Fruit fly (Drosophila melanogaster) whole organism, embryonic: ENCODE results near the gene ph-d.
A peak's percentile ranks its signal among the peaks of the same experiment; 100 is the strongest.

Source experiments
- Adf1 ChIP-seq: fragments of 200-800 bp; sonication (Bioruptor generic); IDR thresholded peaks from 2 replicates; pipeline ENCODE4 v1.3.6; 2022; ENCODE audit warnings: missing biosample characterization, missing genetic modification characterization
- CG10321 ChIP-seq: fragments of 200-800 bp; sonication (Bioruptor generic); IDR thresholded peaks from 2 replicates; pipeline ENCODE4 v1.3.6; 2022; ENCODE audit warnings: missing biosample characterization, missing genetic modification characterization
- CG11504 ChIP-seq: fragments of 200-800 bp; sonication (Bioruptor generic); optimal IDR thresholded peaks from 3 replicates; lab custom pipeline; 2019; ENCODE audit warnings: missing biosample characterization, mild to moderate bottlenecking, missing genetic modification characterization, moderate library complexity
- CG12071 ChIP-seq: fragments of 200-800 bp; sonication (Bioruptor generic); optimal IDR thresholded peaks from 3 replicates; lab custom pipeline; 2018; ENCODE audit warnings: missing biosample characterization, mild to moderate bottlenecking, missing genetic modification characterization
- CG15269 ChIP-seq: fragments of 200-800 bp; sonication (Bioruptor generic); optimal IDR thresholded peaks from 2 replicates; lab custom pipeline; 2018; ENCODE audit warnings: missing biosample characterization, mild to moderate bottlenecking, missing genetic modification characterization, moderate library complexity
- CG1529 ChIP-seq: fragments of 200-800 bp; sonication (Bioruptor generic); optimal IDR thresholded peaks from 3 replicates; lab custom pipeline; 2018; ENCODE audit warnings: missing biosample characterization, missing genetic modification characterization
- CG17829 ChIP-seq: fragments of 200-800 bp; optimal IDR thresholded peaks from 2 replicates; lab custom pipeline; 2019; ENCODE audit warnings: missing biosample characterization, mild to moderate bottlenecking, missing genetic modification characterization, moderate library complexity
- CG18262 ChIP-seq: fragments of 200-800 bp; optimal IDR thresholded peaks from 3 replicates; lab custom pipeline; 2019; ENCODE audit warnings: missing biosample characterization, mild to moderate bottlenecking, missing genetic modification characterization, moderate library complexity
- CG18619 ChIP-seq: fragments of 200-800 bp; sonication (Bioruptor generic); optimal IDR thresholded peaks from 3 replicates; lab custom pipeline; 2017; ENCODE audit warnings: missing biosample characterization, mild to moderate bottlenecking, missing genetic modification characterization
- CG2120 ChIP-seq: fragments of 200-800 bp; sonication (Bioruptor generic); optimal IDR thresholded peaks from 3 replicates; lab custom pipeline; 2016; ENCODE audit warnings: missing biosample characterization, missing genetic modification characterization
- CG2199 ChIP-seq: fragments of 200-800 bp; sonication (Bioruptor generic); IDR thresholded peaks from 3 replicates; pipeline ENCODE4 v1.3.6; 2022; ENCODE audit warnings: missing biosample characterization, missing genetic modification characterization
- CG2712 ChIP-seq: fragments of 200-800 bp; optimal IDR thresholded peaks from 3 replicates; lab custom pipeline; 2019; ENCODE audit warnings: missing biosample characterization, mild to moderate bottlenecking, missing genetic modification characterization, moderate library complexity
- CG31388 ChIP-seq: fragments of 200-800 bp; sonication (Bioruptor generic); optimal IDR thresholded peaks from 2 replicates; lab custom pipeline; 2016; ENCODE audit warnings: missing biosample characterization, missing genetic modification characterization
- CG31441 ChIP-seq: fragments of 200-800 bp; sonication (Bioruptor generic); IDR thresholded peaks from 2 replicates; pipeline ENCODE4 v1.3.6; 2022; ENCODE audit warnings: missing biosample characterization, missing genetic modification characterization
- CG3163 ChIP-seq: fragments of 200-800 bp; sonication (Bioruptor generic); optimal IDR thresholded peaks from 3 replicates; lab custom pipeline; 2016; ENCODE audit warnings: missing biosample characterization, missing genetic modification characterization
- CG3407 ChIP-seq: fragments of 200-800 bp; sonication (Bioruptor generic); optimal IDR thresholded peaks from 2 replicates; lab custom pipeline; 2018; ENCODE audit warnings: missing biosample characterization, mild to moderate bottlenecking, missing genetic modification characterization
- CG4617 ChIP-seq: fragments of 200-800 bp; sonication (Bioruptor generic); optimal IDR thresholded peaks from 3 replicates; lab custom pipeline; 2016; ENCODE audit warnings: missing biosample characterization, missing genetic modification characterization, borderline replicate concordance
- CG4730 ChIP-seq: fragments of 200-800 bp; sonication (Bioruptor generic); IDR thresholded peaks from 2 replicates; pipeline ENCODE4 v1.3.6; 2022; ENCODE audit warnings: missing biosample characterization, missing genetic modification characterization
- CG6854 ChIP-seq: fragments of 200-800 bp; sonication (Bioruptor generic); optimal IDR thresholded peaks from 3 replicates; lab custom pipeline; 2017; ENCODE audit warnings: missing biosample characterization, mild to moderate bottlenecking, missing genetic modification characterization
- CG8478 ChIP-seq: fragments of >200 bp; optimal IDR thresholded peaks from 2 replicates; lab custom pipeline; 2018
- CTCF ChIP-seq: fragments of 200-800 bp; sonication (Bioruptor generic); optimal IDR thresholded peaks from 2 replicates; lab custom pipeline; 2017; ENCODE audit warnings: missing biosample characterization, mild to moderate bottlenecking, missing genetic modification characterization, moderate library complexity
- D19A ChIP-seq: fragments of 200-800 bp; optimal IDR thresholded peaks from 3 replicates; lab custom pipeline; 2019; ENCODE audit warnings: missing biosample characterization, mild to moderate bottlenecking, missing genetic modification characterization, moderate library complexity
- Doc3 ChIP-seq: fragments of 200-800 bp; sonication (Bioruptor generic); IDR thresholded peaks from 3 replicates; pipeline ENCODE4 v1.3.6; 2022; ENCODE audit warnings: missing biosample characterization, missing genetic modification characterization; ENCODE audit not compliant: partially characterized antibody
- Dp ChIP-seq: fragments of 200-800 bp; sonication (Bioruptor generic); optimal IDR thresholded peaks from 2 replicates; lab custom pipeline; 2018; ENCODE audit warnings: missing biosample characterization, mild to moderate bottlenecking, missing genetic modification characterization, moderate library complexity
- Dref ChIP-seq: fragments of 200-800 bp; sonication (Bioruptor generic); IDR thresholded peaks from 2 replicates; pipeline ENCODE4 v1.3.6; 2022; ENCODE audit warnings: missing biosample characterization, missing genetic modification characterization
- Elba2 ChIP-seq: fragments of 200-800 bp; sonication (Bioruptor generic); optimal IDR thresholded peaks from 3 replicates; lab custom pipeline; 2016; ENCODE audit warnings: missing biosample characterization, missing genetic modification characterization
- HLHmδ ChIP-seq: fragments of 200-800 bp; sonication (Bioruptor generic); optimal IDR thresholded peaks from 2 replicates; lab custom pipeline; 2018; ENCODE audit warnings: missing biosample characterization, mild to moderate bottlenecking, missing genetic modification characterization, moderate library complexity
- Lim3 ChIP-seq: fragments of 200-800 bp; sonication (Bioruptor generic); IDR thresholded peaks from 2 replicates; pipeline ENCODE4 v1.3.6; 2022; ENCODE audit warnings: missing biosample characterization, missing genetic modification characterization
- MESR4 ChIP-seq: fragments of 200-800 bp; sonication (Bioruptor generic); optimal IDR thresholded peaks from 2 replicates; lab custom pipeline; 2018; ENCODE audit warnings: missing biosample characterization, mild to moderate bottlenecking, missing genetic modification characterization, moderate library complexity
- Max ChIP-seq: fragments of 200-800 bp; sonication (Bioruptor generic); optimal IDR thresholded peaks from 2 replicates; lab custom pipeline; 2016; ENCODE audit warnings: missing biosample characterization, mild to moderate bottlenecking, missing genetic modification characterization
- Pdp1 ChIP-seq, 2 experiments: fragments of 200-800 bp; sonication (Bioruptor generic); optimal IDR thresholded peaks; 3 replicates each; lab custom pipeline; 2016; ENCODE audit warnings: missing biosample characterization in 2 of 2, missing genetic modification characterization in 2 of 2, mild to moderate bottlenecking in 1 of 2, moderate library complexity in 1 of 2
- Six4 ChIP-seq: fragments of 200-800 bp; sonication (Bioruptor generic); optimal IDR thresholded peaks from 2 replicates; lab custom pipeline; 2016; ENCODE audit warnings: missing biosample characterization, missing genetic modification characterization
- Xrp1 ChIP-seq: fragments of 200-800 bp; sonication (Bioruptor generic); IDR thresholded peaks from 2 replicates; pipeline ENCODE4 v1.3.6; 2022; ENCODE audit warnings: missing biosample characterization, missing genetic modification characterization
- YL-1 ChIP-seq: fragments of 200-800 bp; sonication (Bioruptor generic); optimal IDR thresholded peaks from 3 replicates; lab custom pipeline; 2017; ENCODE audit warnings: missing biosample characterization, mild to moderate bottlenecking, missing genetic modification characterization
- amos ChIP-seq: fragments of 200-800 bp; sonication (Bioruptor generic); IDR thresholded peaks from 2 replicates; pipeline ENCODE4 v1.3.6; 2022; ENCODE audit warnings: missing biosample characterization, missing genetic modification characterization; ENCODE audit not compliant: partially characterized antibody
- bsh ChIP-seq, 2 experiments: fragments of 200-800 bp; sonication (Bioruptor generic); optimal IDR thresholded peaks; 2 replicates each; lab custom pipeline; 2017 to 2018; ENCODE audit warnings: mild to moderate bottlenecking in 2 of 2, missing biosample characterization in 2 of 2, missing genetic modification characterization in 2 of 2, moderate library complexity in 1 of 2
- cg ChIP-seq: fragments of 200-800 bp; sonication (Bioruptor generic); optimal IDR thresholded peaks from 3 replicates; lab custom pipeline; 2019; ENCODE audit warnings: missing biosample characterization, mild to moderate bottlenecking, missing genetic modification characterization, moderate library complexity
- chinmo ChIP-seq: fragments of 200-800 bp; sonication (Bioruptor generic); IDR thresholded peaks from 4 replicates; pipeline ENCODE4 v1.3.6; 2022; ENCODE audit warnings: missing biosample characterization, missing genetic modification characterization; ENCODE audit not compliant: partially characterized antibody
- ci ChIP-seq: fragments of 200-800 bp; sonication (Bioruptor generic); IDR thresholded peaks from 3 replicates; pipeline ENCODE4 v1.3.6; 2022; ENCODE audit warnings: missing biosample characterization, missing genetic modification characterization
- corto ChIP-seq: fragments of 200-800 bp; sonication (Bioruptor generic); optimal IDR thresholded peaks from 2 replicates; lab custom pipeline; 2016; ENCODE audit warnings: missing biosample characterization, mild to moderate bottlenecking, missing genetic modification characterization, moderate library complexity
- gfzf ChIP-seq: fragments of 200-800 bp; sonication (Bioruptor generic); optimal IDR thresholded peaks from 2 replicates; lab custom pipeline; 2016; ENCODE audit warnings: missing biosample characterization, mild to moderate bottlenecking, missing genetic modification characterization, moderate library complexity
- hkb ChIP-seq, 2 experiments: fragments of 200-800 bp in 1 of 2; fragments of >200 bp in 1 of 2; sonication (Bioruptor generic) in 1 of 2; IDR thresholded peaks in 1 of 2; optimal IDR thresholded peaks in 1 of 2; 2 replicates each; pipeline versions ENCODE4 v1.3.6 to Lab custom; 2017 to 2022; ENCODE audit warnings: missing biosample characterization in 1 of 2, missing genetic modification characterization in 1 of 2
- nmo ChIP-seq: fragments of 200-800 bp; sonication (Bioruptor generic); optimal IDR thresholded peaks from 2 replicates; lab custom pipeline; 2018; ENCODE audit warnings: missing biosample characterization, mild to moderate bottlenecking, missing genetic modification characterization, moderate library complexity
- pzg ChIP-seq: fragments of 200-800 bp; sonication (Bioruptor generic); optimal IDR thresholded peaks from 3 replicates; lab custom pipeline; 2018; ENCODE audit warnings: missing biosample characterization, mild to moderate bottlenecking, missing genetic modification characterization, moderate library complexity
- sd ChIP-seq: fragments of 200-800 bp; sonication (Bioruptor generic); optimal IDR thresholded peaks from 3 replicates; lab custom pipeline; 2018; ENCODE audit warnings: missing biosample characterization, mild to moderate bottlenecking, missing genetic modification characterization, moderate library complexity
- slbo ChIP-seq: fragments of 200-800 bp; sonication (Bioruptor generic); IDR thresholded peaks from 2 replicates; pipeline ENCODE4 v1.3.6; 2022; ENCODE audit warnings: missing biosample characterization, missing genetic modification characterization
- sqz ChIP-seq: fragments of 200-800 bp; sonication (Bioruptor generic); optimal IDR thresholded peaks from 3 replicates; lab custom pipeline; 2018; ENCODE audit warnings: missing biosample characterization, mild to moderate bottlenecking, missing genetic modification characterization
- ssp ChIP-seq: fragments of 200-800 bp; sonication (Bioruptor generic); IDR thresholded peaks from 2 replicates; pipeline ENCODE4 v1.3.6; 2022; ENCODE audit warnings: missing biosample characterization, missing genetic modification characterization
- wek ChIP-seq: fragments of 200-800 bp; sonication (Bioruptor generic); optimal IDR thresholded peaks from 3 replicates; lab custom pipeline; 2018; ENCODE audit warnings: missing biosample characterization, mild to moderate bottlenecking, missing genetic modification characterization, moderate library complexity

Gene ph-d

dm6 chrX:2157929-2158610 lies 35.0 kb upstream of the ph-d start (continued):
- TF ChIP-seq chinmo (GFP tag; lab: Robert Waterston, UW) (peak; percentile 48; the same call in 1 of the 4 replicates), Six4 (GFP tag; lab: Kevin White, UChicago) (no peak), CG10321 (GFP tag; lab: Robert Waterston, UW) (peak; percentile 93), CG31441 (no peak), sqz (GFP tag; lab: Kevin White, UChicago) (peak; percentile 29), CG11504 (tag; lab: Kevin White, UChicago) (no peak), CTCF (GFP tag; lab: Kevin White, UChicago) (no peak), CG31388 (GFP tag; lab: Kevin White, UChicago) (no peak), YL-1 (GFP tag; lab: Kevin White, UChicago) (peak; percentile 23), CG8478 (lab: Kevin White, UChicago) (peak; percentile 97), Elba2 (GFP tag; lab: Kevin White, UChicago) (peak; percentile 50), MESR4 (no peak), Dref (GFP tag; lab: Robert Waterston, UW) (no peak), Lim3 (GFP tag; lab: Robert Waterston, UW) (no peak), cg (peak; percentile 96), D19A (tag; lab: Kevin White, UChicago) (no peak), gfzf (GFP tag; lab: Kevin White, UChicago) (no peak), Adf1 (GFP tag; lab: Robert Waterston, UW) (peak; percentile 24; the same call in 1 of the 2 replicates), CG2120 (GFP tag; lab: Kevin White, UChicago) (no peak), CG18619 (GFP tag; lab: Kevin White, UChicago) (no peak), sd (tag; lab: Kevin White, UChicago) (peak; percentile 77), CG6854 (no peak), corto (GFP tag; lab: Kevin White, UChicago) (no peak), hkb (optimal IDR thresholded peaks at IDR 0.05; lab: Kevin White, UChicago) (peak; percentile 50), hkb (GFP tag; IDR thresholded peaks at IDR 0.05; lab: Robert Waterston, UW) (no peak), CG3407 (GFP tag; lab: Kevin White, UChicago) (no peak), CG4617 (GFP tag; lab: Kevin White, UChicago) (peak; percentile 42)
- TF ChIP-seq, all 482 proteins: peak for 19

dm6 chrX:2155868-2156267 lies 32.8 kb upstream of the ph-d start:
- TF ChIP-seq CG12071 (GFP tag; lab: Kevin White, UChicago) (no peak), ci (GFP tag; lab: Robert Waterston, UW) (peak; percentile 62), Pdp1 (GFP tag; optimal IDR thresholded peaks at IDR 0.05; lab: Kevin White, UChicago) (peak in 1 of 2 experiments; percentile 85), CG18262 (peak; percentile 3), ssp (GFP tag; lab: Robert Waterston, UW) (no peak), bsh (GFP tag; optimal IDR thresholded peaks at IDR 0.05; lab: Kevin White, UChicago) (peak in 1 of 2 experiments; percentile 7), Doc3 (no peak), CG3163 (GFP tag; lab: Kevin White, UChicago) (peak; percentile 46), Xrp1 (GFP tag; lab: Robert Waterston, UW) (0 out of 2 replicates have a peak, but pooled peaks have one; percentile 8), slbo (peak; percentile 41), CG1529 (GFP tag; lab: Kevin White, UChicago) (no peak), nmo (GFP tag; lab: Kevin White, UChicago) (peak; percentile 20), CG17829 (tag; lab: Kevin White, UChicago) (peak; percentile 32), Adf1 (GFP tag; lab: Robert Waterston, UW) (peak; percentile 60; the same call in 1 of the 2 replicates), Dp (GFP tag; lab: Kevin White, UChicago) (peak; percentile 65), CG15269 (tag; lab: Kevin White, UChicago) (no peak), wek (peak; percentile 100), pzg (GFP tag; lab: Kevin White, UChicago) (peak; percentile 21), HLHmδ (GFP tag; lab: Kevin White, UChicago) (no peak), CG4730 (GFP tag; lab: Robert Waterston, UW) (no peak), CG2199 (peak; percentile 76; the same call in 2 of the 3 replicates), Max (no peak), amos (GFP tag; lab: Robert Waterston, UW) (no peak), YL-1 (GFP tag; lab: Kevin White, UChicago) (peak; percentile 32), CG2712 (tag; lab: Kevin White, UChicago) (peak; percentile 30)
